Fruit fly (Drosophila melanogaster) whole organism: ENCODE measurements around the gene CG5245.

Experiments used
- CG8478 ChIP-seq: fragments of >200 bp; optimal IDR thresholded peaks from 2 replicates; lab custom pipeline; 2018; ENCODE audit warnings: inconsistent platforms
- Dll ChIP-seq: fragments of >200 bp; optimal IDR thresholded peaks from 2 replicates; lab custom pipeline; 2017
- EcR ChIP-seq, 2 experiments: fragments of >200 bp; optimal IDR thresholded peaks; 2 replicates each; lab custom pipeline; 2017; ENCODE audit warnings: missing biosample characterization in 2 of 2, missing genetic modification characterization in 2 of 2, missing genetic modification reagents in 2 of 2
- pan ChIP-seq: fragments of >200 bp; optimal IDR thresholded peaks from 2 replicates; lab custom pipeline; 2017
- psq ChIP-seq: fragments of >200 bp; optimal IDR thresholded peaks from 2 replicates; lab custom pipeline; 2017
- usp ChIP-seq: fragments of >200 bp; optimal IDR thresholded peaks from 2 replicates; lab custom pipeline; 2017; ENCODE audit warnings: missing biosample characterization, missing genetic modification characterization, mixed read lengths

Gene CG5245

dm6 chr3R:12445468-12445867 is 16.1 kb downstream of the CG5245 start:
- TF ChIP-seq pan (lab: Kevin White, UChicago) (no peak), EcR (GFP tag; optimal IDR thresholded peaks at IDR 0.05; lab: Kevin White, UChicago) (no peak), psq (lab: Kevin White, UChicago) (no peak), CG8478 (lab: Kevin White, UChicago) (no peak), usp (GFP tag; lab: Kevin White, UChicago) (no peak), Dll (lab: Kevin White, UChicago) (no peak)

- TF ChIP-seq CG8478 (lab: Kevin White, UChicago) (no peak), Dll (lab: Kevin White, UChicago) (no peak), pan (lab: Kevin White, UChicago) (no peak), psq (lab: Kevin White, UChicago) (no peak), usp (GFP tag; lab: Kevin White, UChicago) (no peak), EcR (GFP tag; optimal IDR thresholded peaks at IDR 0.05; lab: Kevin White, UChicago) (no peak)
Observed at dm6 chr3R:12447353-12447752, 18.0 kb downstream of the CG5245 start, which contains the start of gene vrs. Gene vrs, plus strand, starts transcription at chr3R:12447653.

dm6 chr3R:12448344-12448743 is 19.0 kb downstream of the CG5245 start:
- TF ChIP-seq EcR (GFP tag; optimal IDR thresholded peaks at IDR 0.05; lab: Kevin White, UChicago) (no peak), Dll (lab: Kevin White, UChicago) (no peak), psq (lab: Kevin White, UChicago) (no peak), pan (lab: Kevin White, UChicago) (no peak), CG8478 (lab: Kevin White, UChicago) (no peak), usp (GFP tag; lab: Kevin White, UChicago) (no peak)

DNA sequence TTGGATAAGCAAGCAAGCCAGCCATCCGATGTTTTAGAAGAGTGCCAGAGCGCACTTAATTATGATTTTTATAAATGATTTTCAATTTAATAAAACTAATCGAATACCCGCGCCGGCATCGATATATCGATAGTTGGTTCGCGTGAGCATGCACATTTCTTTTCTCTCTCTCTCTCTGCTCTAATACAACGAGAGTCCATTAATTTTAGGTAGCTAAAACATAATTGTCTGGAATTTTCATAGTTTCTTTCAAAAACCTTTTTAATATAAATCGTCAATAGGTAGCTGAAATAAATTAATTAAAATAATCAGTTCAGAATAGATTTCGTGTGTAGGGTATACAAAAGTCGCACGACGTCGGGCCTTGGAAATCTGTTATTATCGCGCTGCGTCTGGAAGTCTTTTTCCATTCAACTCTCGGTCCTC is 19.5 kb downstream of the CG5245 start, which contains the start of gene CG18549:
TSS of gene CG18549 (plus strand) at position 408 of the 426 bp plus-strand sequence.
- TF ChIP-seq CG8478 (lab: Kevin White, UChicago) (no peak), pan (lab: Kevin White, UChicago) (no peak), usp (GFP tag; lab: Kevin White, UChicago) (no peak), Dll (lab: Kevin White, UChicago) (no peak), psq (lab: Kevin White, UChicago) (no peak), EcR (GFP tag; optimal IDR thresholded peaks at IDR 0.05; lab: Kevin White, UChicago) (no peak)

- no peak for TF ChIP-seq usp (GFP tag; lab: Kevin White, UChicago)
- no peak for TF ChIP-seq CG8478 (lab: Kevin White, UChicago)
- no peak for TF ChIP-seq psq (lab: Kevin White, UChicago)
Observed at dm6 chr3R:12449617-12450242, 20.4 kb downstream of the CG5245 start.

DNA sequence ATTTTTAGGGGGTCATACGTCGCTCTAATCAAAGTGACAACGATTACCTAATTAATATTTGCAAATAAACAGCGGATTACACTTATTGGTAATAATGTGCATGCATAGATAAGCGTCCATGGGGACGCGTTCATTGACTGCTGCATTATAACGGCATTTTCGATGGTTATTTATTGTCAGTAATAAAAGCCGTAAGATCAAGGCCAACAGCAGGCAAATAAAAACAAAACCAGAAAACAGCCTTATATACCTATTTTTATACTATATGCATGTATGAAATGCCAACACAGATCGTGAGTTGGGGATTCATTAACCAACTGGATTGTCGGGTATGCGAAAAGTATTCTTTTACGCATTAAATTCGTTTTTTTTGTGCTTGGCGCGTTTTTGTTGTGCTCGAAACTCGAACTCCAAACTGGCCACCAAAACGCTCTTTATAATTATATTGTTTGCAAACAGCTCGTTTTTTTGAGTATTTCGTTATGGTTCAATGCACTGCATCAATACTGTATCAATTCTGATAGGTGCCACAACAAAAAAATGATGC is 21.4 kb downstream of the CG5245 start:
- TF ChIP-seq CG8478 (lab: Kevin White, UChicago) = no peak
- no peak for TF ChIP-seq pan (lab: Kevin White, UChicago)
- no peak for TF ChIP-seq psq (lab: Kevin White, UChicago)
- no peak for TF ChIP-seq EcR (GFP tag; optimal IDR thresholded peaks at IDR 0.05; lab: Kevin White, UChicago)
- TF ChIP-seq usp (GFP tag; lab: Kevin White, UChicago) = no peak
- TF ChIP-seq Dll (lab: Kevin White, UChicago) = no peak

- TF ChIP-seq Dll (lab: Kevin White, UChicago) (no peak), EcR (GFP tag; optimal IDR thresholded peaks at IDR 0.05; lab: Kevin White, UChicago) (no peak)
Observed at dm6 chr3R:12451376-12451775, 22.0 kb downstream of the CG5245 start.

DNA sequence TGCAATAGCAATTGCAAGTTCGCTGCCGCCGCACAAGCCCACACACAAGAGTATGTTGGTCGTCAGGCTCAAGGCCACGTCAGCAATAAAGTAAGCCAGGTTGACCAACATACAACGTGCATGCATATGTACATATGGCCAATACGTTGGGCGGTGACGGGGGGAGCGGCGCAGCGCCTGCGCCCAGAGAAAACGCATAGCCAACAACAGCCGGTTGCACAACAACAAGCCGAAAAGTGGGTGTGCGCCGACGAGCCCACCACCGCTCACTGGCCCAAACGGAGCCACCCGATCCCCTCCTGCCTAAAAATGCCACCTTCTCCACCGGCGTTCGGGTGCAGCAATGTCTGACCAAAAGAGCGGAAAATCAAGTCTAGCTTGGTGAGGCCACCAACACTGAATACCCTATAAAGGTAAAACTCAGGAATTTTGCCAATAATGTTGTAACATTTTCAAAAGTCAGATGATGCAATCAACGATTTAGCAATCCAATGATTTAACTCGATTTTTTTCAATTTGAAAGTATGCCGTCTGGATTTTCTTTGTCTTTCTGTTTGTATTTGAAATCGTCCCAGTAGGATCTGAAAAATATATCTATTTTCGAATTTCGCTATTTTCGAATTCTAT is 22.6 kb downstream of the CG5245 start, which contains the start of gene CG5509:
TSS of gene CG5509 (plus strand) at position 577 of the 627 bp plus-strand sequence.
- no peak for TF ChIP-seq CG8478 (lab: Kevin White, UChicago)
- no peak for TF ChIP-seq usp (GFP tag; lab: Kevin White, UChicago)
- no peak for TF ChIP-seq EcR (GFP tag; optimal IDR thresholded peaks at IDR 0.05; lab: Kevin White, UChicago)
- no peak for TF ChIP-seq psq (lab: Kevin White, UChicago)
- TF ChIP-seq Dll (lab: Kevin White, UChicago) = no peak
- no peak for TF ChIP-seq pan (lab: Kevin White, UChicago)

DNA sequence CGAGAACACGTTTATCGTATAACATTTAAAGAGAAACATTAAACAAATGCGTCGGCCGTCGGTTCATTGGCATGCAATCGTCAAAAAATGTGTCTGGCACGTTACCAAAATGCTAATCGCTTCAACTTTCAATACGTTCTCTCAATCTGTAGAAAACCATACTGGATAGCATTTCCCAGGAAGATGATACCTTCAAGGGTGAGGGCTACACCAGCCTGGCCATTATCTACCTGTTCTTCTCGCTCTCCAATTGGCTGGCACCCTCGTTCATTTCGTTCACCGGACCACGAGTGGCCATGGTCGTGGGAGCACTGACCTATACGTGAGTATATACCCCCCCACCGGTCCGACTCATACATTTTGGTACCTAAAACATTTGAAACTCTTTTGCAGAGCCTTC is 25.1 kb downstream of the CG5245 start:
- no peak for TF ChIP-seq psq (lab: Kevin White, UChicago)
- TF ChIP-seq CG8478 (lab: Kevin White, UChicago) = no peak
- no peak for TF ChIP-seq EcR (GFP tag; optimal IDR thresholded peaks at IDR 0.05; lab: Kevin White, UChicago)
- no peak for TF ChIP-seq pan (lab: Kevin White, UChicago)
- TF ChIP-seq Dll (lab: Kevin White, UChicago) = no peak
- no peak for TF ChIP-seq usp (GFP tag; lab: Kevin White, UChicago)

- TF ChIP-seq CG8478 (lab: Kevin White, UChicago) = no peak
- TF ChIP-seq usp (GFP tag; lab: Kevin White, UChicago) = no peak
- TF ChIP-seq Dll (lab: Kevin White, UChicago) = no peak
- TF ChIP-seq EcR (GFP tag; optimal IDR thresholded peaks at IDR 0.05; lab: Kevin White, UChicago) = no peak
- no peak for TF ChIP-seq psq (lab: Kevin White, UChicago)
- TF ChIP-seq pan (lab: Kevin White, UChicago) = no peak
Observed at dm6 chr3R:12456370-12456940, 27.1 kb downstream of the CG5245 start, which contains the start of gene trus. Gene trus, plus strand, starts transcription at chr3R:12456573.
